Worm (Caenorhabditis elegans): ENCODE results near the gene spp-10.

- TF ChIP-seq ZK546.5 (tag; optimal IDR thresholded peaks at IDR 0.05) (no peak), mdl-1 (tag; optimal IDR thresholded peaks at IDR 0.05) (no peak), nhr-237 (tag; optimal IDR thresholded peaks at IDR 0.05) (no peak), eor-1 (tag; optimal IDR thresholded peaks at IDR 0.05) (no peak), ama-1 (optimal IDR thresholded peaks at IDR 0.05) (no peak), lin-39 (tag; optimal IDR thresholded peaks at IDR 0.05) (no peak), snpc-4 (tag; optimal IDR thresholded peaks at IDR 0.05) (no peak), R02D3.7 (tag; optimal IDR thresholded peaks at IDR 0.05) (no peak), aly-2 (tag; optimal IDR thresholded peaks at IDR 0.05) (no peak), nfya-1 (tag; optimal IDR thresholded peaks at IDR 0.05; ENCODE audit: insufficient read depth) (no peak), pha-4 (tag; optimal IDR thresholded peaks at IDR 0.05) (no peak), sea-2 (GFP tag; optimal IDR thresholded peaks at IDR 0.05) (no peak), egl-5 (tag; optimal IDR thresholded peaks at IDR 0.05) (no peak), tbx-2 (tag; optimal IDR thresholded peaks at IDR 0.05) (no peak)
Measured at ce11 chrIV:8496263-8496662, 19.3 kb downstream of the spp-10 start, which contains the start of gene C28C12.12.
